Fruit fly (Drosophila melanogaster) S2 (cell line): ENCODE data around the gene Prp3.

Experiments used
- CG8478 ChIP-seq: fragments of >200 bp; optimal IDR thresholded peaks from 2 replicates; lab custom pipeline; 2018
- CTCF ChIP-seq, 2 experiments: fragments of >200 bp; optimal IDR thresholded peaks; 2 replicates each; lab custom pipeline; 2018

DNA sequence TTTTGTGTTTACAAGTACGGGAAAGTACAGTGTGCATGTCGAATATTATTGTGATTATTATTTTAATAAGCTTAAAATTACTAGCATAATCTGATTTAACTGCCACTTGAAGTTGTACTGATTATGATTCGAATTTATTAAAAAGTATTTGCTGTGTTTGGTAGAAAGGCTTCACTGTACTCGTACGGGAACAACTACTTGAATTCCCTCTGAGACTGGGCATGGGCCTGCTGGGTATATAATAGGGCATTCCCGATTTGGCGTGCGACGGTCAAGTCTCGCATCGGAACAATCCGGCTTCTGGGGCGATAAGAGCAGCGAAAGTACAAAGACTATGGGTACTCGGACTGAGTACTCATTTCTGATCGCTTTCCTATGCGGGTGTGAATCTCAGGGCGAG lies 40.4 kb upstream of the Prp3 start:
- TF ChIP-seq CTCF (optimal IDR thresholded peaks at IDR 0.05; lab: Kevin White, UChicago), result no peak
- TF ChIP-seq CG8478 (lab: Kevin White, UChicago), result no peak
